Fruit fly (Drosophila melanogaster) whole organism, embryonic: ENCODE measurements around the gene wls.

Source experiments
- CG10209 ChIP-seq: fragments of 200-800 bp; sonication (Bioruptor generic); optimal IDR thresholded peaks from 3 replicates; lab custom pipeline; 2017; ENCODE audit warnings: missing biosample characterization, mild to moderate bottlenecking, missing genetic modification characterization, missing genetic modification reagents
- CG10267 ChIP-seq: fragments of 200-800 bp; sonication (Bioruptor generic); optimal IDR thresholded peaks from 2 replicates; lab custom pipeline; 2018; ENCODE audit warnings: missing biosample characterization, mild to moderate bottlenecking, missing genetic modification characterization, moderate library complexity
- CG10565 ChIP-seq: fragments of 200-800 bp; sonication (Bioruptor generic); optimal IDR thresholded peaks from 3 replicates; lab custom pipeline; 2016; ENCODE audit warnings: missing biosample characterization, mild to moderate bottlenecking, missing genetic modification characterization
- CG10959 ChIP-seq: fragments of 200-800 bp; sonication (Bioruptor generic); IDR thresholded peaks from 2 replicates; pipeline ENCODE4 v1.3.6; 2022; ENCODE audit warnings: missing biosample characterization, missing genetic modification characterization
- CG11696 ChIP-seq: fragments of 200-800 bp; sonication (Bioruptor generic); IDR thresholded peaks from 2 replicates; pipeline ENCODE4 v1.3.6; 2022; ENCODE audit warnings: missing biosample characterization, missing genetic modification characterization
- CG12104 ChIP-seq: fragments of 200-800 bp; sonication (Bioruptor generic); optimal IDR thresholded peaks from 3 replicates; lab custom pipeline; 2016; ENCODE audit warnings: missing biosample characterization, missing genetic modification characterization
- CG13296 ChIP-seq: fragments of 200-800 bp; sonication (Bioruptor generic); optimal IDR thresholded peaks from 3 replicates; lab custom pipeline; 2018; ENCODE audit warnings: missing biosample characterization, mild to moderate bottlenecking, missing genetic modification characterization
- CG15269 ChIP-seq: fragments of 200-800 bp; sonication (Bioruptor generic); optimal IDR thresholded peaks from 2 replicates; lab custom pipeline; 2018; ENCODE audit warnings: missing biosample characterization, mild to moderate bottlenecking, missing genetic modification characterization, moderate library complexity
- CG16779 ChIP-seq: fragments of 200-800 bp; sonication (Bioruptor generic); IDR thresholded peaks from 2 replicates; pipeline ENCODE4 v1.3.6; 2022; ENCODE audit warnings: missing biosample characterization, missing genetic modification characterization
- CG16815 ChIP-seq: fragments of 200-800 bp; sonication (Bioruptor generic); optimal IDR thresholded peaks from 3 replicates; lab custom pipeline; 2017; ENCODE audit warnings: missing biosample characterization, mild to moderate bottlenecking, missing genetic modification characterization
- CG17186 ChIP-seq: fragments of 200-800 bp; sonication (Bioruptor generic); optimal IDR thresholded peaks from 3 replicates; lab custom pipeline; 2017; ENCODE audit warnings: missing biosample characterization, missing genetic modification reagents, missing genetic modification characterization
- CG17802 ChIP-seq: fragments of 200-800 bp; sonication (Bioruptor generic); optimal IDR thresholded peaks from 2 replicates; lab custom pipeline; 2018; ENCODE audit warnings: missing biosample characterization, mild to moderate bottlenecking, missing genetic modification characterization, moderate library complexity
- CG17912 ChIP-seq: fragments of 200-800 bp; sonication (Bioruptor generic); optimal IDR thresholded peaks from 2 replicates; lab custom pipeline; 2018; ENCODE audit warnings: missing biosample characterization, mild to moderate bottlenecking, missing genetic modification characterization
- CG31224 ChIP-seq: fragments of 200-800 bp; sonication (Bioruptor generic); IDR thresholded peaks from 2 replicates; pipeline ENCODE4 v1.3.6; 2022; ENCODE audit warnings: missing biosample characterization, missing genetic modification characterization
- CG31365 ChIP-seq: fragments of 200-800 bp; sonication (Bioruptor generic); optimal IDR thresholded peaks from 2 replicates; lab custom pipeline; 2018; ENCODE audit warnings: missing biosample characterization, mild to moderate bottlenecking, missing genetic modification characterization
- CG32767 ChIP-seq: fragments of 200-800 bp; sonication (Bioruptor generic); IDR thresholded peaks from 2 replicates; pipeline ENCODE4 v1.3.6; 2022; ENCODE audit warnings: missing biosample characterization, missing genetic modification characterization
- CG4360 ChIP-seq: fragments of 200-800 bp; sonication (Bioruptor generic); IDR thresholded peaks from 2 replicates; pipeline ENCODE4 v1.3.6; 2022; ENCODE audit warnings: missing biosample characterization, missing genetic modification characterization
- CG4707 ChIP-seq: fragments of 200-800 bp; sonication (Bioruptor generic); optimal IDR thresholded peaks from 2 replicates; lab custom pipeline; 2018; ENCODE audit warnings: missing biosample characterization, mild to moderate bottlenecking, missing genetic modification characterization, moderate library complexity
- CG4730 ChIP-seq: fragments of 200-800 bp; sonication (Bioruptor generic); IDR thresholded peaks from 2 replicates; pipeline ENCODE4 v1.3.6; 2022; ENCODE audit warnings: missing biosample characterization, missing genetic modification characterization
- CG6813 ChIP-seq: fragments of 200-800 bp; sonication (Bioruptor generic); optimal IDR thresholded peaks from 2 replicates; lab custom pipeline; 2017; ENCODE audit warnings: missing biosample characterization, missing genetic modification characterization, mild to moderate bottlenecking, moderate library complexity, missing genetic modification reagents
- CG7556 ChIP-seq: fragments of 200-800 bp; sonication (Bioruptor generic); optimal IDR thresholded peaks from 2 replicates; lab custom pipeline; 2017; ENCODE audit warnings: missing biosample characterization, mild to moderate bottlenecking, missing genetic modification characterization
- Chrac-16 ChIP-seq: fragments of 200-800 bp; sonication (Bioruptor generic); optimal IDR thresholded peaks from 3 replicates; lab custom pipeline; 2016; ENCODE audit warnings: missing biosample characterization, missing genetic modification characterization
- Dref ChIP-seq: fragments of 200-800 bp; sonication (Bioruptor generic); IDR thresholded peaks from 2 replicates; pipeline ENCODE4 v1.3.6; 2022; ENCODE audit warnings: missing biosample characterization, missing genetic modification characterization
- Ets97D ChIP-seq: fragments of 200-800 bp; sonication (Bioruptor generic); optimal IDR thresholded peaks from 3 replicates; lab custom pipeline; 2016; ENCODE audit warnings: missing biosample characterization, missing genetic modification characterization
- Fer2 ChIP-seq: fragments of 200-800 bp; sonication (Bioruptor generic); optimal IDR thresholded peaks from 2 replicates; lab custom pipeline; 2018; ENCODE audit warnings: missing biosample characterization, mild to moderate bottlenecking, missing genetic modification characterization, moderate library complexity
- Gug ChIP-seq: fragments of 200-800 bp; sonication (Bioruptor generic); IDR thresholded peaks from 4 replicates; pipeline ENCODE4 v1.3.6; 2022; ENCODE audit warnings: missing biosample characterization, missing genetic modification characterization
- HLH3B ChIP-seq: fragments of 200-800 bp; sonication (Bioruptor generic); IDR thresholded peaks from 2 replicates; pipeline ENCODE4 v1.3.6; 2022; ENCODE audit warnings: missing biosample characterization, missing genetic modification characterization
- Hey ChIP-seq: fragments of 200-800 bp; sonication (Bioruptor generic); optimal IDR thresholded peaks from 3 replicates; lab custom pipeline; 2018; ENCODE audit warnings: missing biosample characterization, mild to moderate bottlenecking, missing genetic modification characterization
- Nf-YB ChIP-seq: fragments of 200-800 bp; sonication (Bioruptor generic); optimal IDR thresholded peaks from 3 replicates; lab custom pipeline; 2019; ENCODE audit warnings: missing biosample characterization, mild to moderate bottlenecking, missing genetic modification characterization, moderate library complexity
- Poxn ChIP-seq: fragments of 200-800 bp; sonication (Bioruptor generic); IDR thresholded peaks from 2 replicates; pipeline ENCODE4 v1.3.6; 2022; ENCODE audit warnings: missing biosample characterization, missing genetic modification characterization
- Trl ChIP-seq, 3 experiments: fragments of >200 bp in 2 of 3; fragments of 200-800 bp in 1 of 3; sonication (Bioruptor generic) in 1 of 3; optimal IDR thresholded peaks; 2 replicates in 1 of 3; 3 replicates in 2 of 3; lab custom pipeline; 2016 to 2017; ENCODE audit warnings: missing biosample characterization in 1 of 3, missing genetic modification characterization in 1 of 3
- ase ChIP-seq: fragments of 200-800 bp; sonication (Bioruptor generic); IDR thresholded peaks from 3 replicates; pipeline ENCODE4 v1.3.6; 2022; ENCODE audit warnings: missing biosample characterization, missing genetic modification characterization
- az2 ChIP-seq: fragments of 200-800 bp; sonication (Bioruptor generic); optimal IDR thresholded peaks from 3 replicates; lab custom pipeline; 2016; ENCODE audit warnings: missing biosample characterization, missing genetic modification characterization
- bbx ChIP-seq: fragments of 200-800 bp; sonication (Bioruptor generic); IDR thresholded peaks from 2 replicates; pipeline ENCODE4 v1.3.6; 2022; ENCODE audit warnings: missing biosample characterization, missing genetic modification characterization; ENCODE audit not compliant: partially characterized antibody
- bigmax ChIP-seq: fragments of 200-800 bp; sonication (Bioruptor generic); optimal IDR thresholded peaks from 2 replicates; lab custom pipeline; 2018; ENCODE audit warnings: missing biosample characterization, mild to moderate bottlenecking, missing genetic modification characterization
- crc ChIP-seq: fragments of 200-800 bp; sonication (Bioruptor generic); optimal IDR thresholded peaks from 2 replicates; lab custom pipeline; 2016; ENCODE audit warnings: missing biosample characterization, missing genetic modification characterization
- fd64A ChIP-seq: fragments of 200-800 bp; sonication (Bioruptor generic); optimal IDR thresholded peaks from 3 replicates; lab custom pipeline; 2018; ENCODE audit warnings: missing biosample characterization, mild to moderate bottlenecking, missing genetic modification characterization
- fu2 ChIP-seq: fragments of 200-800 bp; sonication (Bioruptor generic); optimal IDR thresholded peaks from 2 replicates; lab custom pipeline; 2016; ENCODE audit warnings: missing biosample characterization, missing genetic modification characterization
- gt ChIP-seq: fragments of 200-800 bp; sonication (Bioruptor generic); IDR thresholded peaks from 2 replicates; pipeline ENCODE4 v1.3.6; 2022; ENCODE audit warnings: missing biosample characterization, missing genetic modification characterization
- jumu ChIP-seq: fragments of 200-800 bp; sonication (Bioruptor generic); optimal IDR thresholded peaks from 3 replicates; lab custom pipeline; 2016; ENCODE audit warnings: missing biosample characterization, missing genetic modification characterization
- phol ChIP-seq: fragments of 200-800 bp; sonication (Bioruptor generic); optimal IDR thresholded peaks from 3 replicates; lab custom pipeline; 2018; ENCODE audit warnings: missing biosample characterization, mild to moderate bottlenecking, missing genetic modification characterization, moderate library complexity
- row ChIP-seq: fragments of 200-800 bp; sonication (Bioruptor generic); IDR thresholded peaks from 3 replicates; pipeline ENCODE4 v1.3.6; 2022; ENCODE audit warnings: missing biosample characterization, missing genetic modification characterization
- sc ChIP-seq, 3 experiments: fragments of >200 bp in 2 of 3; fragments of 200-800 bp in 1 of 3; sonication (Bioruptor generic) in 1 of 3; optimal IDR thresholded peaks; 2 replicates in 2 of 3; 3 replicates in 1 of 3; lab custom pipeline; 2017; ENCODE audit warnings: mild to moderate bottlenecking in 1 of 3, missing biosample characterization in 1 of 3, missing genetic modification characterization in 1 of 3, missing genetic modification reagents in 1 of 3
- sens-2 ChIP-seq: fragments of 200-800 bp; sonication (Bioruptor generic); IDR thresholded peaks from 2 replicates; pipeline ENCODE4 v1.3.6; 2022; ENCODE audit warnings: missing biosample characterization, missing genetic modification characterization
- stwl ChIP-seq: fragments of 200-800 bp; sonication (Bioruptor generic); optimal IDR thresholded peaks from 3 replicates; lab custom pipeline; 2018; ENCODE audit warnings: missing biosample characterization, mild to moderate bottlenecking, missing genetic modification characterization, moderate library complexity
- tgo ChIP-seq: fragments of 200-800 bp; sonication (Bioruptor generic); IDR thresholded peaks from 3 replicates; pipeline ENCODE4 v1.3.6; 2022; ENCODE audit warnings: missing biosample characterization, missing genetic modification characterization
- tup ChIP-seq: fragments of 200-800 bp; sonication (Bioruptor generic); optimal IDR thresholded peaks from 2 replicates; lab custom pipeline; 2016; ENCODE audit warnings: missing biosample characterization, mild to moderate bottlenecking, missing genetic modification characterization, moderate library complexity
- usp ChIP-seq: fragments of >200 bp; optimal IDR thresholded peaks from 2 replicates; lab custom pipeline; 2017; ENCODE audit warnings: missing biosample characterization, missing genetic modification characterization

The wls gene

dm6 chr3L:11118627-11119395, 50.6 kb downstream of the wls start (continued):
- TF ChIP-seq Ets97D (GFP tag; lab: Kevin White, UChicago) (peak; percentile 8), sc (optimal IDR thresholded peaks at IDR 0.05; lab: Kevin White, UChicago) (no peak), sc (GFP tag; optimal IDR thresholded peaks at IDR 0.05; lab: Kevin White, UChicago) (peak; percentile 73), HLH3B (GFP tag; lab: Robert Waterston, UW) (peak; percentile 33; the same call in 1 of the 2 replicates), Poxn (GFP tag; lab: Robert Waterston, UW) (no peak), CG11696 (GFP tag; lab: Robert Waterston, UW) (0 out of 2 replicates have a peak, but pooled peaks have one; percentile 26), CG12104 (GFP tag; lab: Kevin White, UChicago) (peak; percentile 47), CG17802 (tag; lab: Kevin White, UChicago) (no peak), Dref (GFP tag; lab: Robert Waterston, UW) (no peak), CG17912 (peak; percentile 92), jumu (GFP tag; lab: Kevin White, UChicago) (peak; percentile 39), fd64A (GFP tag; lab: Kevin White, UChicago) (peak; percentile 93), CG7556 (peak; percentile 41), CG31224 (GFP tag; lab: Robert Waterston, UW) (no peak), CG4707 (GFP tag; lab: Kevin White, UChicago) (peak; percentile 72), row (peak; percentile 43), tgo (GFP tag; lab: Robert Waterston, UW) (peak; percentile 27; the same call in 1 of the 3 replicates), stwl (tag; lab: Kevin White, UChicago) (peak; percentile 47), usp (GFP tag; lab: Kevin White, UChicago) (no peak), Nf-YB (GFP tag; lab: Kevin White, UChicago) (peak; percentile 67), crc (GFP tag; lab: Kevin White, UChicago) (peak; percentile 64), az2 (GFP tag; lab: Kevin White, UChicago) (peak; percentile 18), phol (peak; percentile 25), gt (GFP tag; lab: Robert Waterston, UW) (no peak), Gug (GFP tag; lab: Robert Waterston, UW) (no peak), sens-2 (peak; percentile 68), CG4730 (GFP tag; lab: Robert Waterston, UW) (no peak), CG16779 (GFP tag; lab: Robert Waterston, UW) (0 out of 2 replicates have a peak, but pooled peaks have one; percentile 34), CG10209 (peak; percentile 81), CG10959 (no peak), ase (GFP tag; lab: Robert Waterston, UW) (0 out of 3 replicates have a peak, but pooled peaks have one; percentile 30), bigmax (GFP tag; lab: Kevin White, UChicago) (peak; percentile 58), CG31365 (tag; lab: Kevin White, UChicago) (peak; percentile 77), Chrac-16 (GFP tag; lab: Kevin White, UChicago) (no peak), tup (GFP tag; lab: Kevin White, UChicago) (peak; percentile 31), Fer2 (tag; lab: Kevin White, UChicago) (peak; percentile 51), Hey (tag; lab: Kevin White, UChicago) (peak; percentile 84), CG10565 (GFP tag; lab: Kevin White, UChicago) (no peak), CG4360 (GFP tag; lab: Robert Waterston, UW) (peak; percentile 96), bbx (peak; percentile 26; the same call in 1 of the 2 replicates), fu2 (GFP tag; lab: Kevin White, UChicago) (no peak), CG13296 (GFP tag; lab: Kevin White, UChicago) (peak; percentile 83), CG15269 (tag; lab: Kevin White, UChicago) (peak; percentile 62), CG32767 (peak; percentile 89), CG10267 (tag; lab: Kevin White, UChicago) (peak; percentile 25), CG17186 (GFP tag; lab: Kevin White, UChicago) (peak; percentile 47), CG16815 (GFP tag; lab: Kevin White, UChicago) (peak; percentile 3), Trl (optimal IDR thresholded peaks at IDR 0.05; lab: Kevin White, UChicago) (peak; percentile 77 to 78), Trl (GFP tag; optimal IDR thresholded peaks at IDR 0.05; lab: Kevin White, UChicago) (peak; percentile 59), CG6813 (peak; percentile 91)
